Fruit fly (Drosophila melanogaster) whole organism, adult: ENCODE data around the gene CG31897.

Source experiments
- CG11617 ChIP-seq: fragments of 200-800 bp; sonication (Bioruptor generic); optimal IDR thresholded peaks from 2 replicates; lab custom pipeline; 2017; ENCODE audit warnings: mild to moderate bottlenecking, missing biosample characterization, missing genetic modification reagents, missing genetic modification characterization
- CG12768 ChIP-seq: fragments of 200-800 bp; sonication (Bioruptor generic); optimal IDR thresholded peaks from 2 replicates; lab custom pipeline; 2017; ENCODE audit warnings: missing biosample characterization, missing genetic modification characterization, mild to moderate bottlenecking, moderate library complexity, missing genetic modification reagents
- CG14711 ChIP-seq: fragments of 200-800 bp; sonication (Bioruptor generic); optimal IDR thresholded peaks from 2 replicates; lab custom pipeline; 2018; ENCODE audit warnings: missing biosample characterization, mild to moderate bottlenecking, missing genetic modification characterization, moderate library complexity
- CG1620 ChIP-seq: fragments of 200-800 bp; sonication (Bioruptor generic); optimal IDR thresholded peaks from 2 replicates; lab custom pipeline; 2016; ENCODE audit warnings: missing biosample characterization, missing genetic modification characterization
- CG33017 ChIP-seq: fragments of 200-800 bp; sonication (Bioruptor generic); optimal IDR thresholded peaks from 2 replicates; lab custom pipeline; 2018; ENCODE audit warnings: missing biosample characterization, mild to moderate bottlenecking, missing genetic modification characterization, moderate library complexity
- CG5204 ChIP-seq: fragments of 200-800 bp; sonication (Bioruptor generic); optimal IDR thresholded peaks from 2 replicates; lab custom pipeline; 2016; ENCODE audit warnings: missing biosample characterization, missing genetic modification characterization
- CG7045 ChIP-seq: fragments of 200-800 bp; sonication (Bioruptor generic); optimal IDR thresholded peaks from 2 replicates; lab custom pipeline; 2017; ENCODE audit warnings: missing biosample characterization, mild to moderate bottlenecking, missing genetic modification characterization
- CG7101 ChIP-seq: fragments of 200-800 bp; sonication (Bioruptor generic); optimal IDR thresholded peaks from 2 replicates; lab custom pipeline; 2018; ENCODE audit warnings: missing biosample characterization, mild to moderate bottlenecking, missing genetic modification characterization, moderate library complexity
- Clk ChIP-seq: fragments of 200-800 bp; sonication (Bioruptor generic); optimal IDR thresholded peaks from 2 replicates; lab custom pipeline; 2017; ENCODE audit warnings: missing biosample characterization, missing genetic modification characterization
- Crg-1 ChIP-seq: fragments of 200-800 bp; sonication (Bioruptor generic); optimal IDR thresholded peaks from 2 replicates; lab custom pipeline; 2016; ENCODE audit warnings: missing biosample characterization, missing genetic modification characterization
- Hr96 ChIP-seq: fragments of 200-800 bp; sonication (Bioruptor generic); optimal IDR thresholded peaks from 2 replicates; lab custom pipeline; 2016; ENCODE audit warnings: missing biosample characterization, missing genetic modification characterization
- Mnt ChIP-seq: fragments of 200-800 bp; sonication (Bioruptor generic); optimal IDR thresholded peaks from 2 replicates; lab custom pipeline; 2016; ENCODE audit warnings: missing biosample characterization, mild to moderate bottlenecking, missing genetic modification characterization
- bab1 ChIP-seq: fragments of 200-800 bp; sonication (Bioruptor generic); optimal IDR thresholded peaks from 3 replicates; lab custom pipeline; 2019; ENCODE audit warnings: missing biosample characterization, mild to moderate bottlenecking, missing genetic modification characterization, moderate library complexity
- cic ChIP-seq: fragments of 200-800 bp; sonication (Bioruptor generic); optimal IDR thresholded peaks from 2 replicates; lab custom pipeline; 2017; ENCODE audit warnings: missing biosample characterization, mild to moderate bottlenecking, missing genetic modification characterization, moderate library complexity
- cnc ChIP-seq, 2 experiments: fragments of >200 bp; optimal IDR thresholded peaks; 2 replicates each; lab custom pipeline; 2017
- kay ChIP-seq: fragments of 200-800 bp; sonication (Bioruptor generic); peaks from one replicate; lab custom pipeline; 2016; ENCODE audit warnings: missing biosample characterization, missing genetic modification characterization, borderline replicate concordance
- ovo ChIP-seq: fragments of 200-800 bp; sonication (Bioruptor generic); optimal IDR thresholded peaks from 2 replicates; lab custom pipeline; 2016; ENCODE audit warnings: missing biosample characterization, missing genetic modification characterization
- pad ChIP-seq: fragments of 200-800 bp; sonication (Bioruptor generic); optimal IDR thresholded peaks from 3 replicates; lab custom pipeline; 2017; ENCODE audit warnings: missing biosample characterization, missing genetic modification characterization, mild to moderate bottlenecking, moderate library complexity, missing genetic modification reagents
- tj ChIP-seq: fragments of 200-800 bp; sonication (Bioruptor generic); optimal IDR thresholded peaks from 3 replicates; lab custom pipeline; 2017; ENCODE audit warnings: missing biosample characterization, mild to moderate bottlenecking, missing genetic modification characterization, moderate library complexity
- toe ChIP-seq: fragments of 200-800 bp; sonication (Bioruptor generic); optimal IDR thresholded peaks from 2 replicates; lab custom pipeline; 2016; ENCODE audit warnings: missing biosample characterization, missing genetic modification characterization

CG31897 gene

dm6 chr2L:8416350-8417046 is 25.7 kb upstream of the CG31897 start:
- peak; percentile 33 for TF ChIP-seq Hr96 (GFP tag; lab: Kevin White, UChicago)
- TF ChIP-seq CG14711 (tag; lab: Kevin White, UChicago) = no peak
- TF ChIP-seq toe (GFP tag; lab: Kevin White, UChicago) = no peak
- TF ChIP-seq CG7101 (tag; lab: Kevin White, UChicago) = no peak
- no peak for TF ChIP-seq Clk
- peak; percentile 1 for TF ChIP-seq CG33017 (tag; lab: Kevin White, UChicago)
- peak; percentile 10 for TF ChIP-seq tj (GFP tag; lab: Kevin White, UChicago)
- peak; percentile 5 for TF ChIP-seq CG7045
- TF ChIP-seq cic (GFP tag; lab: Kevin White, UChicago) = peak; percentile 19
- no peak for TF ChIP-seq Mnt
- TF ChIP-seq bab1 (GFP tag; lab: Kevin White, UChicago) = peak; percentile 8
- no peak for TF ChIP-seq cnc (optimal IDR thresholded peaks at IDR 0.05; lab: Kevin White, UChicago)

- TF ChIP-seq CG1620 (no peak), tj (GFP tag; lab: Kevin White, UChicago) (peak; percentile 91)
Observed at dm6 chr2L:8417562-8417961, 24.7 kb upstream of the CG31897 start.

dm6 chr2L:8418113-8418885 is 23.9 kb upstream of the CG31897 start:
- TF ChIP-seq Clk (no peak), tj (GFP tag; lab: Kevin White, UChicago) (peak; percentile 68), Mnt (no peak), kay (no peak)

DNA sequence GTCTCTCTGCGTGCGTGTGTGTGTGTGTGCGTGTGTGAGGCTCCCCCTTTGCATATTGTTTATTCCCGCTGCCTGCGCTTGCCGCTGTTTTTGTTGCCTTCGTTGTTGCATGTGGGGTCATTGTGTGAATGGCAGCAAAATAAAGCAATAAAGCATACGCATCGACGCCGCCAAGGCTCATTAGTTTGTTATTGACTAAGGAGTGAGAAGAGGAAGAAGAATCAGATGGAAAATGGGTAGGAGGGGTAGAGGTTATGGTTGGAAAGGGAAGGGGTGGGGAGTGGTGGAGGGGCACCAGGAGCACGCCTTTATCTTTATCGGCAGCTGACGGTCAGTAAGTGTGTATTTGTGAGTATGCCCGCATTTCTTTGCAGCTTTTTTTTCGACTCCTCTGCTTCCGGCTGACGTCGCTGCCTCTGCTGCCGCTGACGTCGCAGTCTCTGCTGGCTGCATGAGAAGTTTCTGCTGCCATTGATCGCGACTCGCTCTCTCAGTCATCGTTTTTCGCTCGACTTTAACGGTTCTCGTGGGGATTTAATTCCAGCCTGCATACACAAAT is 22.8 kb upstream of the CG31897 start:
- TF ChIP-seq pad = peak; percentile 70
- TF ChIP-seq CG7101 (tag; lab: Kevin White, UChicago) = no peak

- no peak for TF ChIP-seq cnc (optimal IDR thresholded peaks at IDR 0.05; lab: Kevin White, UChicago)
- TF ChIP-seq CG7101 (tag; lab: Kevin White, UChicago) = no peak
- no peak for TF ChIP-seq kay
- TF ChIP-seq CG14711 (tag; lab: Kevin White, UChicago) = no peak
- no peak for TF ChIP-seq CG11617 (GFP tag; lab: Kevin White, UChicago)
- TF ChIP-seq cic (GFP tag; lab: Kevin White, UChicago) = no peak
- TF ChIP-seq CG1620 = no peak
- TF ChIP-seq CG33017 (tag; lab: Kevin White, UChicago) = no peak
- TF ChIP-seq CG12768 = no peak
- no peak for TF ChIP-seq CG7045
- no peak for TF ChIP-seq pad
- TF ChIP-seq bab1 (GFP tag; lab: Kevin White, UChicago) = no peak
- TF ChIP-seq Clk = no peak
- TF ChIP-seq tj (GFP tag; lab: Kevin White, UChicago) = no peak
- TF ChIP-seq ovo (GFP tag; lab: Kevin White, UChicago) = no peak
- no peak for TF ChIP-seq Mnt
- no peak for TF ChIP-seq CG5204
- TF ChIP-seq toe (GFP tag; lab: Kevin White, UChicago) = no peak
- no peak for TF ChIP-seq Crg-1 (GFP tag; lab: Kevin White, UChicago)
Observed at dm6 chr2L:8420259-8420930, 21.9 kb upstream of the CG31897 start.

dm6 chr2L:8421717-8422116 is 20.5 kb upstream of the CG31897 start:
- no peak for TF ChIP-seq toe (GFP tag; lab: Kevin White, UChicago)
- no peak for TF ChIP-seq CG7101 (tag; lab: Kevin White, UChicago)
- no peak for TF ChIP-seq CG11617 (GFP tag; lab: Kevin White, UChicago)
- TF ChIP-seq cic (GFP tag; lab: Kevin White, UChicago) = no peak
- TF ChIP-seq tj (GFP tag; lab: Kevin White, UChicago) = no peak
- no peak for TF ChIP-seq CG5204
- no peak for TF ChIP-seq Clk
- TF ChIP-seq CG1620 = no peak
- TF ChIP-seq ovo (GFP tag; lab: Kevin White, UChicago) = no peak
- TF ChIP-seq CG7045 = no peak
- no peak for TF ChIP-seq kay
- TF ChIP-seq Mnt = no peak
- no peak for TF ChIP-seq Crg-1 (GFP tag; lab: Kevin White, UChicago)

DNA sequence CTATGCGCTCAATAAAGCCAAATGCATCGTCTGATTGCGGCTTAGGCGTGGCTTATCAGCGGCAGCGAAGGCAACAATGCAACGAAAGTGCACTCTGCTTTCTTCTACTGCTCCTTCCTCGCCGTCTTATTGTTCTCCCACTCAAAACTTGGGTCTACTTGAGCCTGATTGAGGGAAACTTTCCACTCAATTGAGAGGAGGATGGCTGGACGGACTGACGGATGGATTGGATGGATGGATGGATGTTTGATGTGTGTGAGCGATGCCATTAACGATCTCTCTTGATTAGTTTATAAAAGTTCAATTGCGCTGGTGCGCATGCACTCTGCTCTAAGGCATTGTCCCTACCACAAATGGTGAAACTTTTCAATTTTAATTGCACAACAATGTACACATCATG is 19.2 kb upstream of the CG31897 start:
- TF ChIP-seq kay = no peak
- no peak for TF ChIP-seq pad
- TF ChIP-seq CG1620 = no peak
